Worm (Caenorhabditis elegans): ENCODE measurements around the gene eco-1.

ce11 chrIII:7383733-7384132 is 24.8 kb upstream of the eco-1 start, which contains the start of gene tbp-1:
- no peak for TF ChIP-seq W03F9.2 (tag; optimal IDR thresholded peaks at IDR 0.05)
- TF ChIP-seq dao-5 (tag; optimal IDR thresholded peaks at IDR 0.05), result no peak

All from whole organism, L4/young adult.